Worm (Caenorhabditis elegans) whole organism, young adult: ENCODE data around the gene srg-47.

Experiments used
- C17E4.6 ChIP-seq: fragments of 200-800 bp; sonication (Bioruptor generic); IDR thresholded peaks from 2 replicates; pipeline ENCODE4 v1.3.6; 2022; ENCODE audit warnings: missing genetic modification reagents, missing genetic modification characterization, missing compliant biosample characterization
- F23B12.7 ChIP-seq: sonication (generic microtip); optimal IDR thresholded peaks from 2 replicates; lab custom pipeline; 2017; ENCODE audit warnings: missing genetic modification characterization, mild to moderate bottlenecking, missing compliant biosample characterization, antibody characterized with exemption, moderate library complexity; ENCODE audit not compliant: insufficient read depth
- F33H1.4 ChIP-seq: fragments of 200-800 bp; sonication (Bioruptor generic); IDR thresholded peaks from 2 replicates; pipeline ENCODE4 v1.3.6; 2022; ENCODE audit warnings: missing genetic modification reagents, missing genetic modification characterization, missing compliant biosample characterization
- F57A8.1 ChIP-seq: fragments of 200-800 bp; sonication (Bioruptor generic); optimal IDR thresholded peaks from 2 replicates; lab custom pipeline; 2018; ENCODE audit warnings: mild to moderate bottlenecking, missing genetic modification characterization, moderate library complexity, missing compliant biosample characterization
- K11D2.4 ChIP-seq: fragments of 200-800 bp; sonication (Bioruptor generic); IDR thresholded peaks from 2 replicates; pipeline ENCODE4 v1.3.6; 2022; ENCODE audit warnings: missing genetic modification reagents, missing genetic modification characterization, missing compliant biosample characterization
- T07F8.4 ChIP-seq: sonication (generic microtip); optimal IDR thresholded peaks from 2 replicates; lab custom pipeline; 2016; ENCODE audit warnings: mild to moderate bottlenecking, missing genetic modification characterization, moderate library complexity, missing compliant biosample characterization
- T26A5.8 ChIP-seq: sonication (generic microtip); optimal IDR thresholded peaks from 2 replicates; lab custom pipeline; 2016; ENCODE audit warnings: missing genetic modification characterization, missing compliant biosample characterization
- Y53F4B.3 ChIP-seq: fragments of 200-800 bp; sonication (Bioruptor generic); IDR thresholded peaks from 2 replicates; pipeline ENCODE4 v1.3.6; 2022; ENCODE audit warnings: missing genetic modification reagents, missing genetic modification characterization, missing compliant biosample characterization
- Y79H2A.3 ChIP-seq: fragments of 200-800 bp; sonication (Bioruptor generic); conservative IDR thresholded peaks from 2 replicates; pipeline ENCODE4 v1.3.6; 2022; ENCODE audit warnings: missing genetic modification reagents, missing genetic modification characterization, missing compliant biosample characterization
- aptf-3 ChIP-seq: fragments of 200-800 bp; sonication (Bioruptor generic); IDR thresholded peaks from 2 replicates; pipeline ENCODE4 v1.3.6; 2022; ENCODE audit warnings: missing genetic modification characterization, missing compliant biosample characterization
- attf-6 ChIP-seq: fragments of 200-800 bp; sonication (Bioruptor generic); IDR thresholded peaks from 2 replicates; pipeline ENCODE4 v1.3.6; 2022; ENCODE audit warnings: missing genetic modification reagents, missing genetic modification characterization, missing compliant biosample characterization
- cebp-2 ChIP-seq: fragments of 200-800 bp; sonication (Bioruptor generic); IDR thresholded peaks from 2 replicates; pipeline ENCODE4 v1.3.6; 2022; ENCODE audit warnings: missing genetic modification characterization, missing compliant biosample characterization
- ceh-100 ChIP-seq: fragments of 200-800 bp; sonication (Bioruptor generic); IDR thresholded peaks from 2 replicates; pipeline ENCODE4 v1.3.6; 2022; ENCODE audit warnings: missing genetic modification reagents, missing genetic modification characterization, missing compliant biosample characterization
- ceh-91 ChIP-seq: fragments of 200-800 bp; sonication (Bioruptor generic); IDR thresholded peaks from 2 replicates; pipeline ENCODE4 v1.3.6; 2022; ENCODE audit warnings: missing genetic modification reagents, missing genetic modification characterization, missing compliant biosample characterization
- chd-7 ChIP-seq: sonication (generic microtip); optimal IDR thresholded peaks from 2 replicates; lab custom pipeline; 2016; ENCODE audit warnings: mild to moderate bottlenecking, missing genetic modification characterization, moderate library complexity, missing compliant biosample characterization
- dpl-1 ChIP-seq: fragments of 150-350 bp; optimal IDR thresholded peaks from 2 replicates; lab custom pipeline; 2014; ENCODE audit warnings: missing biosample characterization, missing genetic modification reagents, missing genetic modification characterization
- efl-1 ChIP-seq: fragments of 150-350 bp; optimal IDR thresholded peaks from 2 replicates; lab custom pipeline; 2014; ENCODE audit warnings: missing biosample characterization, missing genetic modification reagents, missing genetic modification characterization
- hmg-1.2 ChIP-seq: fragments of 200-800 bp; sonication (Bioruptor generic); IDR thresholded peaks from 2 replicates; pipeline ENCODE4 v1.3.6; 2022; ENCODE audit warnings: missing genetic modification reagents, missing genetic modification characterization, missing compliant biosample characterization
- lag-1 ChIP-seq: fragments of 200-800 bp; sonication (Bioruptor generic); IDR thresholded peaks from 2 replicates; pipeline ENCODE4 v1.3.6; 2022; ENCODE audit warnings: missing genetic modification reagents, missing genetic modification characterization, missing compliant biosample characterization
- lin-26 ChIP-seq: fragments of 200-800 bp; sonication (Bioruptor generic); IDR thresholded peaks from 2 replicates; pipeline ENCODE4 v1.3.6; 2022; ENCODE audit warnings: missing genetic modification reagents, missing genetic modification characterization, missing compliant biosample characterization
- mel-28 ChIP-seq: sonication (generic microtip); optimal IDR thresholded peaks from 2 replicates; lab custom pipeline; 2016; ENCODE audit warnings: borderline replicate concordance, mild to moderate bottlenecking, missing genetic modification characterization, missing compliant biosample characterization
- mes-4 ChIP-seq: sonication (generic microtip); optimal IDR thresholded peaks from 2 replicates; lab custom pipeline; 2016; ENCODE audit warnings: missing genotype, missing genetic modification characterization, missing compliant biosample characterization
- mxl-1 ChIP-seq: sonication (generic microtip); optimal IDR thresholded peaks from 2 replicates; lab custom pipeline; 2016; ENCODE audit warnings: missing genetic modification characterization, missing compliant biosample characterization
- nhr-80 ChIP-seq: sonication (generic microtip); optimal IDR thresholded peaks from 2 replicates; lab custom pipeline; 2016; ENCODE audit warnings: missing genetic modification characterization, missing compliant biosample characterization
- sdz-38 ChIP-seq: sonication (generic microtip); optimal IDR thresholded peaks from 2 replicates; lab custom pipeline; 2016; ENCODE audit warnings: missing genotype, missing genetic modification characterization, missing compliant biosample characterization
- snpc-4 ChIP-seq, 5 experiments: fragments of 150-350 bp in 1 of 5; sonication (generic microtip) in 4 of 5; optimal IDR thresholded peaks; 2 replicates each; lab custom pipeline; 2014 to 2018; ENCODE audit warnings: missing genetic modification characterization in 5 of 5, missing biosample characterization in 3 of 5, antibody characterized with exemption in 2 of 5, mild to moderate bottlenecking in 2 of 5, missing compliant biosample characterization in 2 of 5, missing genotype in 2 of 5, moderate library complexity in 2 of 5, missing genetic modification reagents in 1 of 5
- unc-130 ChIP-seq: sonication (generic microtip); optimal IDR thresholded peaks from 2 replicates; lab custom pipeline; 2016; ENCODE audit warnings: missing genetic modification reagents, missing genetic modification characterization, missing compliant biosample characterization
- unc-62 ChIP-seq: fragments of 150-350 bp; optimal IDR thresholded peaks from 2 replicates; lab custom pipeline; 2014; ENCODE audit warnings: missing biosample characterization, missing genetic modification reagents, missing genetic modification characterization
- ztf-18 ChIP-seq: sonication (generic microtip); optimal IDR thresholded peaks from 2 replicates; lab custom pipeline; 2016; ENCODE audit warnings: missing genotype, mild to moderate bottlenecking, missing genetic modification characterization, missing compliant biosample characterization
- ztf-22 ChIP-seq: fragments of 200-800 bp; sonication (Bioruptor generic); optimal IDR thresholded peaks from 2 replicates; lab custom pipeline; 2018; ENCODE audit warnings: mild to moderate bottlenecking, missing genetic modification characterization, moderate library complexity, missing compliant biosample characterization
- ztf-28 ChIP-seq: fragments of 200-800 bp; sonication (Bioruptor generic); IDR thresholded peaks from 2 replicates; pipeline ENCODE4 v1.3.6; 2022; ENCODE audit warnings: missing genetic modification reagents, missing genetic modification characterization, missing compliant biosample characterization

The srg-47 gene

ce11 chrV:14542138-14542537 is 13.9 kb downstream of the srg-47 start:
- TF ChIP-seq unc-130 (GFP tag; lab: Kevin White, UChicago) (no peak), nhr-80 (tag; lab: Kevin White, UChicago) (peak; percentile 42), T26A5.8 (tag; lab: Kevin White, UChicago) (no peak)

- TF ChIP-seq ztf-28 (GFP tag; lab: Robert Waterston, UW) = no peak
- no peak for TF ChIP-seq C17E4.6 (GFP tag; lab: Robert Waterston, UW)
- TF ChIP-seq efl-1 (GFP tag; lab: Kevin White, UChicago) = no peak
- TF ChIP-seq ztf-18 = no peak
- no peak for TF ChIP-seq sdz-38 (tag; lab: Kevin White, UChicago)
- TF ChIP-seq unc-62 (GFP tag; lab: Kevin White, UChicago) = no peak
- TF ChIP-seq F57A8.1 (GFP tag; lab: Kevin White, UChicago) = no peak
- no peak for TF ChIP-seq mxl-1 (tag; lab: Kevin White, UChicago)
These were observed 15.2 kb downstream of the srg-47 start for ce11 chrV:14540932-14541331.

ce11 chrV:14539355-14539754 is 16.7 kb downstream of the srg-47 start:
- TF ChIP-seq sdz-38 (tag; lab: Kevin White, UChicago) (no peak), Y53F4B.3 (GFP tag; lab: Robert Waterston, UW) (no peak), T07F8.4 (no peak), snpc-4 (GFP tag; optimal IDR thresholded peaks at IDR 0.05; lab: Kevin White, UChicago) (no peak), snpc-4 (tag; optimal IDR thresholded peaks at IDR 0.05; lab: Kevin White, UChicago) (no peak), mes-4 (tag; lab: Kevin White, UChicago) (no peak), ztf-22 (GFP tag; lab: Kevin White, UChicago) (no peak)
- TF ChIP-seq, all 124 proteins: peak for 0

ce11 chrV:14536274-14536673 is 19.8 kb downstream of the srg-47 start, which contains the start of gene tag-191:
TSS of gene tag-191 (minus strand) at chrV:14536374.
- TF ChIP-seq mxl-1 (tag; lab: Kevin White, UChicago) (no peak), snpc-4 (GFP tag; optimal IDR thresholded peaks at IDR 0.05; lab: Kevin White, UChicago) (no peak), snpc-4 (tag; optimal IDR thresholded peaks at IDR 0.05; lab: Kevin White, UChicago) (no peak), lag-1 (GFP tag; lab: Robert Waterston, UW) (no peak), lin-26 (no peak), attf-6 (no peak), aptf-3 (GFP tag; lab: Robert Waterston, UW) (no peak), chd-7 (tag; lab: Kevin White, UChicago) (no peak), K11D2.4 (GFP tag; lab: Robert Waterston, UW) (no peak), F23B12.7 (tag; lab: Kevin White, UChicago) (no peak), mel-28 (tag; lab: Kevin White, UChicago) (no peak), cebp-2 (GFP tag; lab: Robert Waterston, UW) (no peak), ceh-91 (GFP tag; lab: Robert Waterston, UW) (no peak), ceh-100 (no peak), Y79H2A.3 (GFP tag; lab: Robert Waterston, UW) (no peak), F33H1.4 (GFP tag; lab: Robert Waterston, UW) (no peak)
- TF ChIP-seq, all 124 proteins: peak for 0

ce11 chrV:14532374-14532773 is 23.7 kb downstream of the srg-47 start:
- TF ChIP-seq dpl-1 (GFP tag; lab: Kevin White, UChicago) = no peak
- 0 out of 2 replicates have a peak, but pooled peaks have one; percentile 24 for TF ChIP-seq hmg-1.2 (GFP tag; lab: Robert Waterston, UW)
